Worm (Caenorhabditis elegans) whole organism, L1 larva: ENCODE results near the gene K04C2.2.

Experiments used
- Y116A8C.19 ChIP-seq: sonication (generic microtip); optimal IDR thresholded peaks from 2 replicates; lab custom pipeline; 2016; ENCODE audit warnings: missing compliant biosample characterization, missing genetic modification characterization, borderline replicate concordance
- ceh-82 ChIP-seq, 3 experiments: fragments of 150-350 bp in 1 of 3; sonication (generic microtip) in 2 of 3; optimal IDR thresholded peaks; 2 replicates each; lab custom pipeline; 2014 to 2017; ENCODE audit warnings: missing biosample characterization in 3 of 3, missing genetic modification characterization in 3 of 3
- ceh-88 ChIP-seq: fragments of 200-800 bp; sonication (Bioruptor generic); IDR thresholded peaks from 2 replicates; pipeline ENCODE4 v1.3.6; 2022; ENCODE audit warnings: missing genetic modification characterization, missing compliant biosample characterization
- efl-1 ChIP-seq, 4 experiments: fragments of 150-350 bp; optimal IDR thresholded peaks in 3 of 4; peaks in 1 of 4; 1 replicate in 1 of 4; 2 replicates in 3 of 4; lab custom pipeline; 2014; ENCODE audit warnings: missing biosample characterization in 2 of 4, missing genetic modification characterization in 2 of 4, missing genetic modification reagents in 2 of 4
- egl-13 ChIP-seq: sonication (generic microtip); optimal IDR thresholded peaks from 2 replicates; lab custom pipeline; 2016; ENCODE audit warnings: missing genotype, missing genetic modification reagents, missing genetic modification characterization, missing compliant biosample characterization
- fkh-4 ChIP-seq: sonication (generic microtip); optimal IDR thresholded peaks from 2 replicates; lab custom pipeline; 2016; ENCODE audit warnings: missing compliant biosample characterization, missing genetic modification characterization, borderline replicate concordance
- nhr-11 ChIP-seq: fragments of 150-350 bp; optimal IDR thresholded peaks from 2 replicates; lab custom pipeline; 2014; ENCODE audit warnings: missing biosample characterization, missing genetic modification characterization
- snpc-4 ChIP-seq: fragments of 150-350 bp; optimal IDR thresholded peaks from 2 replicates; lab custom pipeline; 2014; ENCODE audit warnings: missing biosample characterization, missing genetic modification characterization
- unc-86 ChIP-seq: sonication (generic microtip); optimal IDR thresholded peaks from 2 replicates; lab custom pipeline; 2016; ENCODE audit warnings: missing genetic modification characterization, missing compliant biosample characterization

- TF ChIP-seq nhr-11 (no peak), fkh-4 (no peak), snpc-4 (tag; lab: Kevin White, UChicago) (no peak), ceh-88 (GFP tag; lab: Robert Waterston, UW) (no peak), unc-86 (tag; lab: Kevin White, UChicago) (no peak), ceh-82 (tag; optimal IDR thresholded peaks at IDR 0.05; lab: Kevin White, UChicago) (no peak), egl-13 (tag; lab: Kevin White, UChicago) (no peak), Y116A8C.19 (tag; lab: Kevin White, UChicago) (no peak), efl-1 (optimal IDR thresholded peaks at IDR 0.05; lab: Kevin White, UChicago) (no peak), efl-1 (GFP tag; optimal IDR thresholded peaks at IDR 0.05 in 1 of 2; lab: Kevin White, UChicago) (no peak)
These were observed 8.8 kb upstream of the K04C2.2 start, which contains the start of gene K04C2.7 for ce11 chrIII:6880797-6881196.
